1 fruit fly cellular context compared by ENCODE assay signal in genomic region chr2L:14237510-14238277, dm6.
TF ChIP-seq lines count a peak whose summit lies in the region.

No protein-coding gene starts in this region.

TF ChIP-seq in whole organism, embryonic, 481 proteins besides CTCF, POLR2A, EP300 and RAD21 (continued from another document and continues in another):
- peak; percentile 52 for TF ChIP-seq CG17359 (tag; optimal IDR thresholded peaks at IDR 0.05; lab: Kevin White, UChicago)
- no peak for TF ChIP-seq Sry-β (GFP tag; optimal IDR thresholded peaks at IDR 0.05; lab: Kevin White, UChicago)
- no peak for TF ChIP-seq pb (GFP tag; optimal IDR thresholded peaks at IDR 0.05; lab: Kevin White, UChicago)
- no peak for TF ChIP-seq Dip3 (GFP tag; optimal IDR thresholded peaks at IDR 0.05; lab: Kevin White, UChicago)
- no peak for TF ChIP-seq HLH4C (GFP tag; IDR thresholded peaks at IDR 0.05; lab: Robert Waterston, UW; ENCODE audit: partially characterized antibody)
- TF ChIP-seq CG16779 (GFP tag; IDR thresholded peaks at IDR 0.05; lab: Robert Waterston, UW): no peak
- peak; percentile 62 for TF ChIP-seq CG31441 (GFP tag; IDR thresholded peaks at IDR 0.05; lab: Robert Waterston, UW)
- TF ChIP-seq repo (GFP tag; optimal IDR thresholded peaks at IDR 0.05; lab: Kevin White, UChicago): no peak
- TF ChIP-seq CG33213 (GFP tag; optimal IDR thresholded peaks at IDR 0.05; lab: Kevin White, UChicago): no peak
- no peak for TF ChIP-seq CG32767 (GFP tag; IDR thresholded peaks at IDR 0.05; lab: Robert Waterston, UW)
- no peak for TF ChIP-seq Mes4 (GFP tag; optimal IDR thresholded peaks at IDR 0.05; lab: Kevin White, UChicago)
- TF ChIP-seq NC2β (GFP tag; optimal IDR thresholded peaks at IDR 0.05; lab: Kevin White, UChicago): no peak
- peak; percentile 55 for TF ChIP-seq az2 (GFP tag; optimal IDR thresholded peaks at IDR 0.05; lab: Kevin White, UChicago)
- no peak for TF ChIP-seq CG7987 (GFP tag; optimal IDR thresholded peaks at IDR 0.05; lab: Kevin White, UChicago)
- peak; percentile 32 for TF ChIP-seq gsb-n (tag; optimal IDR thresholded peaks at IDR 0.05; lab: Kevin White, UChicago)
- no peak for TF ChIP-seq CG18011 (GFP tag; optimal IDR thresholded peaks at IDR 0.05; lab: Kevin White, UChicago)
- peak; percentile 65 for TF ChIP-seq dmrt99B (tag; optimal IDR thresholded peaks at IDR 0.05; lab: Kevin White, UChicago)
- no peak for TF ChIP-seq wek (GFP tag; optimal IDR thresholded peaks at IDR 0.05; lab: Kevin White, UChicago)
- TF ChIP-seq CG2116 (GFP tag; optimal IDR thresholded peaks at IDR 0.05; lab: Kevin White, UChicago): no peak
- TF ChIP-seq zf30C (GFP tag; optimal IDR thresholded peaks at IDR 0.05; lab: Kevin White, UChicago): no peak
- no peak for TF ChIP-seq cas (GFP tag; IDR thresholded peaks at IDR 0.05; lab: Robert Waterston, UW)
- TF ChIP-seq CG6791 (GFP tag; IDR thresholded peaks at IDR 0.05; lab: Robert Waterston, UW; ENCODE audit: partially characterized antibody): no peak
- TF ChIP-seq CG34224 (GFP tag; IDR thresholded peaks at IDR 0.05; lab: Robert Waterston, UW; ENCODE audit: partially characterized antibody): no peak
- TF ChIP-seq run (tag; optimal IDR thresholded peaks at IDR 0.05; lab: Kevin White, UChicago): no peak
- no peak for TF ChIP-seq gfzf (GFP tag; optimal IDR thresholded peaks at IDR 0.05; lab: Kevin White, UChicago)
- no peak for TF ChIP-seq CG30431 (GFP tag; optimal IDR thresholded peaks at IDR 0.05; lab: Kevin White, UChicago)
- TF ChIP-seq CG9797 (GFP tag; optimal IDR thresholded peaks at IDR 0.05; lab: Kevin White, UChicago): no peak
- no peak for TF ChIP-seq pzg (GFP tag; optimal IDR thresholded peaks at IDR 0.05; lab: Kevin White, UChicago)
- no peak for TF ChIP-seq dpn (GFP tag; optimal IDR thresholded peaks at IDR 0.05; lab: Kevin White, UChicago)
- peak; percentile 58 for TF ChIP-seq unpg (GFP tag; optimal IDR thresholded peaks at IDR 0.05; lab: Kevin White, UChicago)
- no peak for TF ChIP-seq CG3995 (GFP tag; optimal IDR thresholded peaks at IDR 0.05; lab: Kevin White, UChicago)
- TF ChIP-seq maf-S (GFP tag; optimal IDR thresholded peaks at IDR 0.05; lab: Kevin White, UChicago): no peak
- TF ChIP-seq B-H2 (GFP tag; optimal IDR thresholded peaks at IDR 0.05; lab: Kevin White, UChicago): no peak
- no peak for TF ChIP-seq CG10565 (GFP tag; optimal IDR thresholded peaks at IDR 0.05; lab: Kevin White, UChicago)
- TF ChIP-seq CG7839 (tag; optimal IDR thresholded peaks at IDR 0.05; lab: Kevin White, UChicago): peak; percentile 53
- no peak for TF ChIP-seq gsb (GFP tag; IDR thresholded peaks at IDR 0.05; lab: Robert Waterston, UW)
- TF ChIP-seq CG1792 (GFP tag; optimal IDR thresholded peaks at IDR 0.05; lab: Kevin White, UChicago): no peak
- no peak for TF ChIP-seq GATAe (GFP tag; conservative IDR thresholded peaks at IDR 0.05; lab: Robert Waterston, UW)
- no peak for TF ChIP-seq CG43689 (GFP tag; IDR thresholded peaks at IDR 0.05; lab: Robert Waterston, UW)
- no peak for TF ChIP-seq seq (GFP tag; IDR thresholded peaks at IDR 0.05; lab: Robert Waterston, UW)
- peak; percentile 50 for TF ChIP-seq CG7556 (GFP tag; optimal IDR thresholded peaks at IDR 0.05; lab: Kevin White, UChicago)
- peak; percentile 70 for TF ChIP-seq CG17361 (GFP tag; IDR thresholded peaks at IDR 0.05; lab: Robert Waterston, UW)
- no peak for TF ChIP-seq br (optimal IDR thresholded peaks at IDR 0.05; lab: Kevin White, UChicago)
- TF ChIP-seq sob (GFP tag; IDR thresholded peaks at IDR 0.05; lab: Robert Waterston, UW): no peak
- TF ChIP-seq klu (GFP tag; IDR thresholded peaks at IDR 0.05; lab: Robert Waterston, UW): no peak
- TF ChIP-seq sd (tag; optimal IDR thresholded peaks at IDR 0.05; lab: Kevin White, UChicago): no peak
- TF ChIP-seq Abd-B (GFP tag; optimal IDR thresholded peaks at IDR 0.05; lab: Kevin White, UChicago): no peak
- TF ChIP-seq CG14965 (GFP tag; optimal IDR thresholded peaks at IDR 0.05; lab: Kevin White, UChicago; ENCODE audit: borderline replicate concordance): no peak
- TF ChIP-seq Hr78 (GFP tag; optimal IDR thresholded peaks at IDR 0.05; lab: Kevin White, UChicago): peak in 1 of 2 experiments; percentile 16
- peak; percentile 54 for TF ChIP-seq CG17829 (tag; optimal IDR thresholded peaks at IDR 0.05; lab: Kevin White, UChicago)
- no peak for TF ChIP-seq CG6272 (GFP tag; IDR thresholded peaks at IDR 0.05; lab: Robert Waterston, UW)
- TF ChIP-seq cad (GFP tag; optimal IDR thresholded peaks at IDR 0.05; lab: Kevin White, UChicago): no peak
- no peak for TF ChIP-seq zen2 (GFP tag; IDR thresholded peaks at IDR 0.05; lab: Robert Waterston, UW; ENCODE audit: partially characterized antibody)
- no peak for TF ChIP-seq BEAF-32 (GFP tag; optimal IDR thresholded peaks at IDR 0.05; lab: Kevin White, UChicago)
- no peak for TF ChIP-seq Myb (GFP tag; optimal IDR thresholded peaks at IDR 0.05; lab: Kevin White, UChicago)
- no peak for TF ChIP-seq CG9817 (tag; optimal IDR thresholded peaks at IDR 0.05; lab: Kevin White, UChicago)
- no peak for TF ChIP-seq CG14667 (GFP tag; IDR thresholded peaks at IDR 0.05; lab: Robert Waterston, UW)
- TF ChIP-seq yki (optimal IDR thresholded peaks at IDR 0.05; lab: Kevin White, UChicago): no peak
- TF ChIP-seq ato (GFP tag; IDR thresholded peaks at IDR 0.05; lab: Robert Waterston, UW; ENCODE audit: partially characterized antibody): no peak
- TF ChIP-seq Pdp1 (GFP tag; optimal IDR thresholded peaks at IDR 0.05; lab: Kevin White, UChicago): no peak
- no peak for TF ChIP-seq Hey (tag; optimal IDR thresholded peaks at IDR 0.05; lab: Kevin White, UChicago)
- TF ChIP-seq CG1233 (GFP tag; optimal IDR thresholded peaks at IDR 0.05; lab: Kevin White, UChicago): no peak
- no peak for TF ChIP-seq Taf1 (GFP tag; IDR thresholded peaks at IDR 0.05; lab: Robert Waterston, UW)
- TF ChIP-seq Sox102F (GFP tag; optimal IDR thresholded peaks at IDR 0.05; lab: Kevin White, UChicago): peak; percentile 66
- no peak for TF ChIP-seq da (GFP tag; optimal IDR thresholded peaks at IDR 0.05; lab: Kevin White, UChicago)
- TF ChIP-seq CG12769 (tag; optimal IDR thresholded peaks at IDR 0.05; lab: Kevin White, UChicago): no peak
- no peak for TF ChIP-seq Elba2 (GFP tag; optimal IDR thresholded peaks at IDR 0.05; lab: Kevin White, UChicago)
- peak; percentile 29 for TF ChIP-seq CG3407 (GFP tag; optimal IDR thresholded peaks at IDR 0.05; lab: Kevin White, UChicago)
- TF ChIP-seq sr (GFP tag; IDR thresholded peaks at IDR 0.05; lab: Robert Waterston, UW): no peak
- TF ChIP-seq sim (GFP tag; IDR thresholded peaks at IDR 0.05; lab: Robert Waterston, UW): no peak
- no peak for TF ChIP-seq Ets97D (GFP tag; optimal IDR thresholded peaks at IDR 0.05; lab: Kevin White, UChicago)
- TF ChIP-seq CG32772 (GFP tag; IDR thresholded peaks at IDR 0.05; lab: Robert Waterston, UW): no peak
- no peak for TF ChIP-seq CG30020 (tag; optimal IDR thresholded peaks at IDR 0.05; lab: Kevin White, UChicago)
- no peak for TF ChIP-seq Dbx (GFP tag; IDR thresholded peaks at IDR 0.05; lab: Robert Waterston, UW)
- TF ChIP-seq CG6765 (GFP tag; optimal IDR thresholded peaks at IDR 0.05; lab: Kevin White, UChicago): no peak
- TF ChIP-seq CG14050 (GFP tag; IDR thresholded peaks at IDR 0.05; lab: Robert Waterston, UW): no peak
- TF ChIP-seq sqz (GFP tag; optimal IDR thresholded peaks at IDR 0.05; lab: Kevin White, UChicago): no peak
- TF ChIP-seq ftz-f1 (GFP tag; optimal IDR thresholded peaks at IDR 0.05; lab: Kevin White, UChicago): no peak
- TF ChIP-seq Fer3 (tag; optimal IDR thresholded peaks at IDR 0.05; lab: Kevin White, UChicago): no peak
- TF ChIP-seq CG8924 (tag; optimal IDR thresholded peaks at IDR 0.05; lab: Kevin White, UChicago): peak; percentile 45
- no peak for TF ChIP-seq Gug (GFP tag; IDR thresholded peaks at IDR 0.05; lab: Robert Waterston, UW)
- TF ChIP-seq salm (tag; optimal IDR thresholded peaks at IDR 0.05; lab: Kevin White, UChicago): no peak
- TF ChIP-seq CG16863 (GFP tag; optimal IDR thresholded peaks at IDR 0.05; lab: Kevin White, UChicago): no peak
- no peak for TF ChIP-seq CG9609 (GFP tag; optimal IDR thresholded peaks at IDR 0.05; lab: Kevin White, UChicago)
- TF ChIP-seq CG11695 (GFP tag; IDR thresholded peaks at IDR 0.05; lab: Robert Waterston, UW): peak; percentile 66; the same call in 2 of the 3 replicates
- TF ChIP-seq CG34422 (GFP tag; IDR thresholded peaks at IDR 0.05; lab: Robert Waterston, UW): no peak
- peak; percentile 47 for TF ChIP-seq CG13424 (tag; optimal IDR thresholded peaks at IDR 0.05; lab: Kevin White, UChicago)
- 0 out of 2 replicates have a peak, but pooled peaks have one; percentile 24 for TF ChIP-seq slbo (GFP tag; IDR thresholded peaks at IDR 0.05; lab: Robert Waterston, UW)
- no peak for TF ChIP-seq CG4617 (GFP tag; optimal IDR thresholded peaks at IDR 0.05; lab: Kevin White, UChicago; ENCODE audit: borderline replicate concordance)
- no peak for TF ChIP-seq HLH54F (GFP tag; optimal IDR thresholded peaks at IDR 0.05; lab: Kevin White, UChicago)
- TF ChIP-seq TFAM (GFP tag; optimal IDR thresholded peaks at IDR 0.05; lab: Kevin White, UChicago): no peak
- no peak for TF ChIP-seq Nf-YC (tag; optimal IDR thresholded peaks at IDR 0.05; lab: Kevin White, UChicago)
- no peak for TF ChIP-seq Dek (tag; optimal IDR thresholded peaks at IDR 0.05; lab: Kevin White, UChicago)
- TF ChIP-seq Aef1 (GFP tag; IDR thresholded peaks at IDR 0.05; lab: Robert Waterston, UW): no peak
- no peak for TF ChIP-seq CG9876 (GFP tag; optimal IDR thresholded peaks at IDR 0.05; lab: Kevin White, UChicago)
- TF ChIP-seq ranshi (GFP tag; IDR thresholded peaks at IDR 0.05; lab: Robert Waterston, UW): peak; percentile 20; the same call in 1 of the 2 replicates
- TF ChIP-seq Dip2 (GFP tag; IDR thresholded peaks at IDR 0.05; lab: Robert Waterston, UW): no peak
- TF ChIP-seq otp (GFP tag; IDR thresholded peaks at IDR 0.05; lab: Robert Waterston, UW): 0 out of 3 replicates have a peak, but pooled peaks have one; percentile 35
- TF ChIP-seq bbx (GFP tag; IDR thresholded peaks at IDR 0.05; lab: Robert Waterston, UW; ENCODE audit: partially characterized antibody): no peak
- TF ChIP-seq Ssrp (tag; optimal IDR thresholded peaks at IDR 0.05; lab: Kevin White, UChicago): peak; percentile 15
- TF ChIP-seq hkb (optimal IDR thresholded peaks at IDR 0.05; lab: Kevin White, UChicago): no peak
- TF ChIP-seq hkb (GFP tag; IDR thresholded peaks at IDR 0.05; lab: Robert Waterston, UW): no peak; the same call in none of the 2 replicates
- no peak for TF ChIP-seq zfh1 (GFP tag; IDR thresholded peaks at IDR 0.05; lab: Robert Waterston, UW)
- TF ChIP-seq hbn (GFP tag; IDR thresholded peaks at IDR 0.05; lab: Robert Waterston, UW; ENCODE audit: partially characterized antibody): no peak
- TF ChIP-seq CG6654 (GFP tag; optimal IDR thresholded peaks at IDR 0.05; lab: Kevin White, UChicago): peak; percentile 14
- TF ChIP-seq Med (GFP tag; lab: Kevin White, UChicago): peak; percentile 79
- 0 out of 2 replicates have a peak, but pooled peaks have one; percentile 9 for TF ChIP-seq E2f1 (GFP tag; IDR thresholded peaks at IDR 0.05; lab: Robert Waterston, UW)
- 0 out of 2 replicates have a peak, but pooled peaks have one; percentile 1 for TF ChIP-seq Ptx1 (GFP tag; IDR thresholded peaks at IDR 0.05; lab: Robert Waterston, UW)
- no peak for TF ChIP-seq CG9932 (GFP tag; IDR thresholded peaks at IDR 0.05; lab: Robert Waterston, UW)
- no peak for TF ChIP-seq CG3065 (GFP tag; optimal IDR thresholded peaks at IDR 0.05; lab: Kevin White, UChicago)
- TF ChIP-seq fu2 (GFP tag; optimal IDR thresholded peaks at IDR 0.05; lab: Kevin White, UChicago): no peak
- no peak for TF ChIP-seq twi (tag; optimal IDR thresholded peaks at IDR 0.05; lab: Kevin White, UChicago)
- no peak for TF ChIP-seq Fer1 (GFP tag; optimal IDR thresholded peaks at IDR 0.05; lab: Kevin White, UChicago)
- TF ChIP-seq knrl (GFP tag; IDR thresholded peaks at IDR 0.05; lab: Robert Waterston, UW; ENCODE audit: partially characterized antibody): no peak
- TF ChIP-seq CG10366 (GFP tag; IDR thresholded peaks at IDR 0.05; lab: Robert Waterston, UW): no peak
- TF ChIP-seq CG2120 (GFP tag; optimal IDR thresholded peaks at IDR 0.05; lab: Kevin White, UChicago): no peak
- TF ChIP-seq kni (GFP tag; optimal IDR thresholded peaks at IDR 0.05; lab: Kevin White, UChicago): peak; percentile 12
- no peak for TF ChIP-seq Hmr (GFP tag; optimal IDR thresholded peaks at IDR 0.05; lab: Kevin White, UChicago)
- no peak for TF ChIP-seq pho (GFP tag; optimal IDR thresholded peaks at IDR 0.05; lab: Kevin White, UChicago)
- TF ChIP-seq Doc3 (GFP tag; IDR thresholded peaks at IDR 0.05; lab: Robert Waterston, UW; ENCODE audit: partially characterized antibody): no peak
- TF ChIP-seq tna (GFP tag; IDR thresholded peaks at IDR 0.05; lab: Robert Waterston, UW; ENCODE audit: partially characterized antibody): no peak
- TF ChIP-seq CG33557 (GFP tag; optimal IDR thresholded peaks at IDR 0.05; lab: Kevin White, UChicago): peak; percentile 35
- TF ChIP-seq CG31388 (GFP tag; optimal IDR thresholded peaks at IDR 0.05; lab: Kevin White, UChicago): no peak
- peak; percentile 41 for TF ChIP-seq oc (tag; optimal IDR thresholded peaks at IDR 0.05; lab: Kevin White, UChicago)
- TF ChIP-seq CG11093 (GFP tag; IDR thresholded peaks at IDR 0.05; lab: Robert Waterston, UW): no peak
- TF ChIP-seq CG8290 (GFP tag; optimal IDR thresholded peaks at IDR 0.05; lab: Kevin White, UChicago): no peak
- TF ChIP-seq CG8290 (tag; optimal IDR thresholded peaks at IDR 0.05; lab: Kevin White, UChicago): no peak
- peak; percentile 11 for TF ChIP-seq CG1603 (tag; optimal IDR thresholded peaks at IDR 0.05; lab: Kevin White, UChicago)
- TF ChIP-seq Opbp (GFP tag; IDR thresholded peaks at IDR 0.05; lab: Robert Waterston, UW; ENCODE audit: partially characterized antibody): no peak
- TF ChIP-seq MESR4 (GFP tag; optimal IDR thresholded peaks at IDR 0.05; lab: Kevin White, UChicago): no peak
- TF ChIP-seq CG17802 (tag; optimal IDR thresholded peaks at IDR 0.05; lab: Kevin White, UChicago): no peak
- TF ChIP-seq Gsc (GFP tag; IDR thresholded peaks at IDR 0.05; lab: Robert Waterston, UW): no peak
- TF ChIP-seq CG9727 (GFP tag; optimal IDR thresholded peaks at IDR 0.05; lab: Kevin White, UChicago): no peak
- TF ChIP-seq CG7372 (GFP tag; IDR thresholded peaks at IDR 0.05; lab: Robert Waterston, UW): no peak
- TF ChIP-seq ap (GFP tag; IDR thresholded peaks at IDR 0.05; lab: Robert Waterston, UW): no peak
- TF ChIP-seq nmo (GFP tag; optimal IDR thresholded peaks at IDR 0.05; lab: Kevin White, UChicago): peak; percentile 46
- TF ChIP-seq dati (GFP tag; IDR thresholded peaks at IDR 0.05; lab: Robert Waterston, UW): no peak
